Fruit fly (Drosophila melanogaster) whole organism, adult: ENCODE data around the gene CG13074.

Experiments
- CG11617 ChIP-seq: fragments of 200-800 bp; sonication (Bioruptor generic); optimal IDR thresholded peaks from 2 replicates; lab custom pipeline; 2017; ENCODE audit warnings: mild to moderate bottlenecking, missing biosample characterization, missing genetic modification reagents, missing genetic modification characterization
- CG12768 ChIP-seq: fragments of 200-800 bp; sonication (Bioruptor generic); optimal IDR thresholded peaks from 2 replicates; lab custom pipeline; 2017; ENCODE audit warnings: missing biosample characterization, missing genetic modification characterization, mild to moderate bottlenecking, moderate library complexity, missing genetic modification reagents
- CG14711 ChIP-seq: fragments of 200-800 bp; sonication (Bioruptor generic); optimal IDR thresholded peaks from 2 replicates; lab custom pipeline; 2018; ENCODE audit warnings: missing biosample characterization, mild to moderate bottlenecking, missing genetic modification characterization, moderate library complexity
- CG1620 ChIP-seq: fragments of 200-800 bp; sonication (Bioruptor generic); optimal IDR thresholded peaks from 2 replicates; lab custom pipeline; 2016; ENCODE audit warnings: missing biosample characterization, missing genetic modification characterization
- CG33017 ChIP-seq: fragments of 200-800 bp; sonication (Bioruptor generic); optimal IDR thresholded peaks from 2 replicates; lab custom pipeline; 2018; ENCODE audit warnings: missing biosample characterization, mild to moderate bottlenecking, missing genetic modification characterization, moderate library complexity
- CG5204 ChIP-seq: fragments of 200-800 bp; sonication (Bioruptor generic); optimal IDR thresholded peaks from 2 replicates; lab custom pipeline; 2016; ENCODE audit warnings: missing biosample characterization, missing genetic modification characterization
- CG7045 ChIP-seq: fragments of 200-800 bp; sonication (Bioruptor generic); optimal IDR thresholded peaks from 2 replicates; lab custom pipeline; 2017; ENCODE audit warnings: missing biosample characterization, mild to moderate bottlenecking, missing genetic modification characterization
- CG7101 ChIP-seq: fragments of 200-800 bp; sonication (Bioruptor generic); optimal IDR thresholded peaks from 2 replicates; lab custom pipeline; 2018; ENCODE audit warnings: missing biosample characterization, mild to moderate bottlenecking, missing genetic modification characterization, moderate library complexity
- Clk ChIP-seq: fragments of 200-800 bp; sonication (Bioruptor generic); optimal IDR thresholded peaks from 2 replicates; lab custom pipeline; 2017; ENCODE audit warnings: missing biosample characterization, missing genetic modification characterization
- Crg-1 ChIP-seq: fragments of 200-800 bp; sonication (Bioruptor generic); optimal IDR thresholded peaks from 2 replicates; lab custom pipeline; 2016; ENCODE audit warnings: missing biosample characterization, missing genetic modification characterization
- Hr96 ChIP-seq: fragments of 200-800 bp; sonication (Bioruptor generic); optimal IDR thresholded peaks from 2 replicates; lab custom pipeline; 2016; ENCODE audit warnings: missing biosample characterization, missing genetic modification characterization
- Mnt ChIP-seq: fragments of 200-800 bp; sonication (Bioruptor generic); optimal IDR thresholded peaks from 2 replicates; lab custom pipeline; 2016; ENCODE audit warnings: missing biosample characterization, mild to moderate bottlenecking, missing genetic modification characterization
- bab1 ChIP-seq: fragments of 200-800 bp; sonication (Bioruptor generic); optimal IDR thresholded peaks from 3 replicates; lab custom pipeline; 2019; ENCODE audit warnings: missing biosample characterization, mild to moderate bottlenecking, missing genetic modification characterization, moderate library complexity
- cic ChIP-seq: fragments of 200-800 bp; sonication (Bioruptor generic); optimal IDR thresholded peaks from 2 replicates; lab custom pipeline; 2017; ENCODE audit warnings: missing biosample characterization, mild to moderate bottlenecking, missing genetic modification characterization, moderate library complexity
- cnc ChIP-seq, 2 experiments: fragments of >200 bp; optimal IDR thresholded peaks; 2 replicates each; lab custom pipeline; 2017
- kay ChIP-seq: fragments of 200-800 bp; sonication (Bioruptor generic); peaks from one replicate; lab custom pipeline; 2016; ENCODE audit warnings: missing biosample characterization, missing genetic modification characterization, borderline replicate concordance
- ovo ChIP-seq: fragments of 200-800 bp; sonication (Bioruptor generic); optimal IDR thresholded peaks from 2 replicates; lab custom pipeline; 2016; ENCODE audit warnings: missing biosample characterization, missing genetic modification characterization
- pad ChIP-seq: fragments of 200-800 bp; sonication (Bioruptor generic); optimal IDR thresholded peaks from 3 replicates; lab custom pipeline; 2017; ENCODE audit warnings: missing biosample characterization, missing genetic modification characterization, mild to moderate bottlenecking, moderate library complexity, missing genetic modification reagents
- tj ChIP-seq: fragments of 200-800 bp; sonication (Bioruptor generic); optimal IDR thresholded peaks from 3 replicates; lab custom pipeline; 2017; ENCODE audit warnings: missing biosample characterization, mild to moderate bottlenecking, missing genetic modification characterization, moderate library complexity
- toe ChIP-seq: fragments of 200-800 bp; sonication (Bioruptor generic); optimal IDR thresholded peaks from 2 replicates; lab custom pipeline; 2016; ENCODE audit warnings: missing biosample characterization, missing genetic modification characterization

The CG13074 gene

dm6 chr3L:16139131-16139530 is 41.8 kb upstream of the CG13074 start:
- TF ChIP-seq bab1 (GFP tag; lab: Kevin White, UChicago) (peak; percentile 41), CG7101 (tag; lab: Kevin White, UChicago) (no peak), CG14711 (tag; lab: Kevin White, UChicago) (peak; percentile 98), Crg-1 (no peak), pad (GFP tag; lab: Kevin White, UChicago) (no peak), CG7045 (GFP tag; lab: Kevin White, UChicago) (no peak)

dm6 chr3L:16137779-16138178 is 40.5 kb upstream of the CG13074 start, which contains the start of gene CG5157:
CG5157 (minus strand) TSS chr3L:16137879.
- TF ChIP-seq Crg-1 (no peak), kay (GFP tag; lab: Kevin White, UChicago) (no peak), tj (GFP tag; lab: Kevin White, UChicago) (no peak), Clk (no peak), CG14711 (tag; lab: Kevin White, UChicago) (no peak), toe (GFP tag; lab: Kevin White, UChicago) (no peak), pad (GFP tag; lab: Kevin White, UChicago) (no peak), Mnt (GFP tag; lab: Kevin White, UChicago) (no peak), CG11617 (no peak), Hr96 (GFP tag; lab: Kevin White, UChicago) (no peak), cnc (optimal IDR thresholded peaks at IDR 0.05; lab: Kevin White, UChicago) (no peak), bab1 (GFP tag; lab: Kevin White, UChicago) (no peak), CG7101 (tag; lab: Kevin White, UChicago) (no peak), CG33017 (tag; lab: Kevin White, UChicago) (no peak), ovo (GFP tag; lab: Kevin White, UChicago) (no peak), CG5204 (GFP tag; lab: Kevin White, UChicago) (no peak), CG7045 (GFP tag; lab: Kevin White, UChicago) (no peak), cic (GFP tag; lab: Kevin White, UChicago) (no peak), CG12768 (GFP tag; lab: Kevin White, UChicago) (no peak), CG1620 (GFP tag; lab: Kevin White, UChicago) (no peak)

dm6 chr3L:16136819-16137553 is 39.7 kb upstream of the CG13074 start:
- TF ChIP-seq cic (GFP tag; lab: Kevin White, UChicago), result peak; percentile 41
- TF ChIP-seq Mnt (GFP tag; lab: Kevin White, UChicago), result no peak

- TF ChIP-seq tj (GFP tag; lab: Kevin White, UChicago), result no peak
- TF ChIP-seq CG14711 (tag; lab: Kevin White, UChicago), result no peak
- no peak for TF ChIP-seq CG7045 (GFP tag; lab: Kevin White, UChicago)
- no peak for TF ChIP-seq cic (GFP tag; lab: Kevin White, UChicago)
- TF ChIP-seq toe (GFP tag; lab: Kevin White, UChicago), result no peak
- no peak for TF ChIP-seq CG33017 (tag; lab: Kevin White, UChicago)
- TF ChIP-seq pad (GFP tag; lab: Kevin White, UChicago), result no peak
- no peak for TF ChIP-seq CG12768 (GFP tag; lab: Kevin White, UChicago)
- no peak for TF ChIP-seq Mnt (GFP tag; lab: Kevin White, UChicago)
- no peak for TF ChIP-seq Hr96 (GFP tag; lab: Kevin White, UChicago)
- TF ChIP-seq CG11617, result no peak
- no peak for TF ChIP-seq bab1 (GFP tag; lab: Kevin White, UChicago)
- no peak for TF ChIP-seq Clk
- no peak for TF ChIP-seq Crg-1
- no peak for TF ChIP-seq kay (GFP tag; lab: Kevin White, UChicago)
- TF ChIP-seq CG1620 (GFP tag; lab: Kevin White, UChicago), result no peak
- TF ChIP-seq CG5204 (GFP tag; lab: Kevin White, UChicago), result no peak
- no peak for TF ChIP-seq cnc (optimal IDR thresholded peaks at IDR 0.05; lab: Kevin White, UChicago)
- no peak for TF ChIP-seq ovo (GFP tag; lab: Kevin White, UChicago)
- no peak for TF ChIP-seq CG7101 (tag; lab: Kevin White, UChicago)
Observed at dm6 chr3L:16132067-16132418, 34.8 kb upstream of the CG13074 start.

- peak; percentile 81 for TF ChIP-seq pad (GFP tag; lab: Kevin White, UChicago)
- no peak for TF ChIP-seq cnc (optimal IDR thresholded peaks at IDR 0.05; lab: Kevin White, UChicago)
- peak; percentile 37 for TF ChIP-seq tj (GFP tag; lab: Kevin White, UChicago)
- TF ChIP-seq cic (GFP tag; lab: Kevin White, UChicago), result peak; percentile 24
- TF ChIP-seq ovo (GFP tag; lab: Kevin White, UChicago), result peak; percentile 58
- peak; percentile 38 for TF ChIP-seq CG1620 (GFP tag; lab: Kevin White, UChicago)
- TF ChIP-seq Hr96 (GFP tag; lab: Kevin White, UChicago), result no peak
- TF ChIP-seq CG7045 (GFP tag; lab: Kevin White, UChicago), result peak; percentile 56
- peak; percentile 71 for TF ChIP-seq CG14711 (tag; lab: Kevin White, UChicago)
- peak; percentile 82 for TF ChIP-seq Crg-1
- TF ChIP-seq CG12768 (GFP tag; lab: Kevin White, UChicago), result peak; percentile 81
- TF ChIP-seq CG5204 (GFP tag; lab: Kevin White, UChicago), result no peak
- TF ChIP-seq kay (GFP tag; lab: Kevin White, UChicago), result no peak
- TF ChIP-seq bab1 (GFP tag; lab: Kevin White, UChicago), result no peak
- no peak for TF ChIP-seq Clk
- TF ChIP-seq Mnt (GFP tag; lab: Kevin White, UChicago), result peak; percentile 73
- no peak for TF ChIP-seq toe (GFP tag; lab: Kevin White, UChicago)
- peak; percentile 79 for TF ChIP-seq CG7101 (tag; lab: Kevin White, UChicago)
- peak; percentile 67 for TF ChIP-seq CG11617
- TF ChIP-seq CG33017 (tag; lab: Kevin White, UChicago), result peak; percentile 72
Observed at dm6 chr3L:16131264-16132066, 34.2 kb upstream of the CG13074 start, which contains the start of the genes Trs20 and elg1. Trs20 (minus strand) TSS chr3L:16131632. elg1 (plus strand) TSS chr3L:16132028.
